Fruit fly (Drosophila melanogaster) Kc167 (cell line): Measurements from ENCODE around the gene CG9839.

Source experiments
- Myc ChIP-seq: fragments of >200 bp; optimal IDR thresholded peaks from 2 replicates; lab custom pipeline; 2017; ENCODE audit warnings: missing external identifiers
- Sin3A ChIP-seq: fragments of >200 bp; optimal IDR thresholded peaks from 2 replicates; lab custom pipeline; 2018; ENCODE audit warnings: missing external identifiers
- h ChIP-seq: fragments of >200 bp; optimal IDR thresholded peaks from 3 replicates; lab custom pipeline; 2018; ENCODE audit warnings: missing external identifiers
- psq ChIP-seq: fragments of >200 bp; optimal IDR thresholded peaks from 2 replicates; lab custom pipeline; 2017; ENCODE audit warnings: missing external identifiers

dm6 chr3R:8854619-8855206 lies 49.1 kb upstream of the CG9839 start:
- TF ChIP-seq Sin3A (lab: Kevin White, UChicago) (no peak), h (lab: Kevin White, UChicago) (no peak), Myc (lab: Kevin White, UChicago) (no peak), psq (no peak)
